Fruit fly (Drosophila melanogaster): ENCODE measurements around the gene sd.
A peak's percentile ranks its signal among the peaks of the same experiment; 100 is the strongest.

sd gene

dm6 chrX:15785429-15786239 lies 18.5 kb upstream of the sd start, which contains the start of the genes Paf-AHalpha and mRpS30:
Gene Paf-AHalpha (minus strand): TSS chrX:15785583.
Gene mRpS30 (plus strand): TSS chrX:15786047.
- TF ChIP-seq CG9817 (tag; optimal IDR thresholded peaks at IDR 0.05) (no peak), Gug (GFP tag; IDR thresholded peaks at IDR 0.05) (no peak), rib (GFP tag; IDR thresholded peaks at IDR 0.05) (no peak), CG9437 (GFP tag; optimal IDR thresholded peaks at IDR 0.05) (peak; percentile 89), tll (GFP tag; optimal IDR thresholded peaks at IDR 0.05) (peak in 1 of 2 experiments; percentile 61), Pdp1 (GFP tag; optimal IDR thresholded peaks at IDR 0.05) (peak in 1 of 2 experiments; percentile 95), CG30020 (tag; optimal IDR thresholded peaks at IDR 0.05) (peak; percentile 84), ash1 (GFP tag; optimal IDR thresholded peaks at IDR 0.05) (no peak), Sry-δ (GFP tag; optimal IDR thresholded peaks at IDR 0.05) (peak; percentile 71), tio (GFP tag; optimal IDR thresholded peaks at IDR 0.05) (no peak), bsh (GFP tag; optimal IDR thresholded peaks at IDR 0.05) (no peak), CG1529 (GFP tag; optimal IDR thresholded peaks at IDR 0.05) (no peak), CG8388 (GFP tag; optimal IDR thresholded peaks at IDR 0.05) (no peak), CG12391 (tag; optimal IDR thresholded peaks at IDR 0.05) (peak; percentile 5), nom (GFP tag; optimal IDR thresholded peaks at IDR 0.05) (no peak), CG14710 (tag; optimal IDR thresholded peaks at IDR 0.05) (peak; percentile 47), kay (GFP tag; optimal IDR thresholded peaks at IDR 0.05) (no peak), en (GFP tag; optimal IDR thresholded peaks at IDR 0.05) (no peak), CG42726 (GFP tag; IDR thresholded peaks at IDR 0.05; ENCODE audit: partially characterized antibody) (no peak), CG2875 (GFP tag; optimal IDR thresholded peaks at IDR 0.05) (no peak), Kr (GFP tag; optimal IDR thresholded peaks at IDR 0.05) (no peak), CG15073 (GFP tag; optimal IDR thresholded peaks at IDR 0.05) (no peak), MESR4 (GFP tag; optimal IDR thresholded peaks at IDR 0.05) (peak; percentile 70), wek (GFP tag; optimal IDR thresholded peaks at IDR 0.05) (no peak), tap (tag; optimal IDR thresholded peaks at IDR 0.05) (no peak), sens (GFP tag) (peak; percentile 72), CG4730 (GFP tag; IDR thresholded peaks at IDR 0.05) (no peak), CG14667 (GFP tag; IDR thresholded peaks at IDR 0.05) (no peak), CG33213 (GFP tag; optimal IDR thresholded peaks at IDR 0.05) (peak; percentile 30), Bgb (GFP tag; IDR thresholded peaks at IDR 0.05; ENCODE audit: partially characterized antibody) (peak; percentile 29; the same call in 1 of the 2 replicates), CG30431 (GFP tag; optimal IDR thresholded peaks at IDR 0.05) (no peak), MBD-R2 (GFP tag; IDR thresholded peaks at IDR 0.05) (peak; percentile 56), prd (optimal IDR thresholded peaks at IDR 0.05) (no peak), prd (GFP tag; IDR thresholded peaks at IDR 0.05) (no peak), ham (GFP tag; IDR thresholded peaks at IDR 0.05) (no peak), Dfd (GFP tag; optimal IDR thresholded peaks at IDR 0.05) (no peak), stwl (tag; optimal IDR thresholded peaks at IDR 0.05) (peak; percentile 9), Ada2b (GFP tag; IDR thresholded peaks at IDR 0.05) (no peak), sug (tag; optimal IDR thresholded peaks at IDR 0.05) (no peak), CG14050 (GFP tag; IDR thresholded peaks at IDR 0.05) (no peak), CG3065 (GFP tag; optimal IDR thresholded peaks at IDR 0.05) (no peak), CG18262 (tag; optimal IDR thresholded peaks at IDR 0.05) (no peak), kni (GFP tag; optimal IDR thresholded peaks at IDR 0.05) (no peak), Myb (GFP tag; optimal IDR thresholded peaks at IDR 0.05) (peak; percentile 94), Opbp (GFP tag; IDR thresholded peaks at IDR 0.05; ENCODE audit: partially characterized antibody) (peak; percentile 18; the same call in 1 of the 3 replicates), gro (GFP tag; optimal IDR thresholded peaks at IDR 0.05) (no peak), ind (GFP tag; optimal IDR thresholded peaks at IDR 0.05) (no peak), dimm (GFP tag; IDR thresholded peaks at IDR 0.05) (no peak), CG11456 (GFP tag; IDR thresholded peaks at IDR 0.05) (no peak)
